Fruit fly (Drosophila melanogaster): Measurements from ENCODE around the gene CG31917.

Gene CG31917

dm6 chr2L:5010784-5011260, at the start of gene CG31917, which contains the start of the genes Tfb5 and SelT:
Gene CG31917 (minus strand): TSS chr2L:5010834.
Gene Tfb5 (minus strand): TSS chr2L:5010834.
Gene SelT (plus strand): TSS chr2L:5010922.
- TF ChIP-seq noc (tag; optimal IDR thresholded peaks at IDR 0.05), result peak; percentile 78

dm6 chr2L:5059645-5060254, 49.1 kb upstream of the CG31917 start, which contains the start of gene Rpn11:
Gene Rpn11 (minus strand): TSS chr2L:5059790.
- TF ChIP-seq noc (tag; optimal IDR thresholded peaks at IDR 0.05), result peak; percentile 63

- no peak for TF ChIP-seq noc (tag; optimal IDR thresholded peaks at IDR 0.05)
Measured at dm6 chr2L:5058094-5058493, 47.5 kb upstream of the CG31917 start, which contains the start of gene Nepl3. Gene Nepl3 (minus strand): TSS chr2L:5058248.

- no peak for TF ChIP-seq noc (tag; optimal IDR thresholded peaks at IDR 0.05)
Measured at dm6 chr2L:5055528-5055927, 44.9 kb upstream of the CG31917 start.

- TF ChIP-seq noc (tag; optimal IDR thresholded peaks at IDR 0.05), result no peak
Measured at dm6 chr2L:5054953-5055352, 44.3 kb upstream of the CG31917 start, which contains the start of the genes CG14036 and His3.3A. Gene CG14036 (minus strand): TSS chr2L:5055016. Gene His3.3A (plus strand): TSS chr2L:5055058.

DNA sequence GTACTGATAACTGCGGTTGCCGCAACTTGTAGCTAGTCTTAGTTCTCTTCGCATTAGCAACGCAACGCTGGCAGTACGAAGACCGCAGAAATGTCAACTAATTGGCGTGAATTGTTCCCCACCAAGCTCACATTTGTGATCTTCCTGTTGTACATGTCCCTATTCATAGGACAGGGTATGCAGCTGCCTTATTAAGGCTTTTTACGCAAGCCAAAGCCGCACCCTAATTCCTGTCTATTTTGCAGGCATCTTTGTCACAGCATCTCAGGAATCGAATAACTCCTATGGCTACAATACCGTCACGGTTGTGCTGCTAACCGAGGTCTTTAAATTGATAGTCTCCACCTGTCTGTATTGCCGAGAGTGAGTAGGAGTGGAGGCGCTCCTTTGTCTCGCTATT, 42.4 kb upstream of the CG31917 start, which contains the start of gene eIF3h:
eIF3h (minus strand) TSS at position 101 of the 400 bp plus-strand sequence.
- TF ChIP-seq noc (tag; optimal IDR thresholded peaks at IDR 0.05), result no peak

dm6 chr2L:5052367-5052914, 41.8 kb upstream of the CG31917 start, which contains the start of gene senju:
Gene senju (plus strand): TSS chr2L:5052843.
- TF ChIP-seq noc (tag; optimal IDR thresholded peaks at IDR 0.05), result peak; percentile 85

DNA sequence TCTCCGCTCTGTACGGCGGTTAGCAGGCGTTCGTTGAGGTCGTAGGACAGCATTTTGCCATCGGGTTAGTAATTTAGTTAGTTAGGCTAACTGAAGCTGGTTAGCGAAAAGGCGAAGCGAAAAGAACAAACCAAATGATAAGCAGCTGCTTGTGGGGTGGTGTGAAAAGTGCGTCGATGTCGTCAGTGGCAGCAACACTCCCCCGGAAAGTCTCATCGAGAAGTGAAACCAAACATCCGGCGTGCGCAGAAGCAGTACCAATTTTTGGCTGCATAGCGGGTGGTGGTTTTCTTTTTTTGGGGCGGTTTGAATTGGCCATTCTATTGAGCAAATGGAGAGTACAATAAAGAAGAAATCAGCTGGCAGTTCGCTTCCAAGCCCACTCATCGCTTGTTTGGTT, 40.2 kb upstream of the CG31917 start, which contains the start of gene CG9121:
CG9121 (minus strand) TSS at position 238 of the 400 bp plus-strand sequence.
- TF ChIP-seq noc (tag; optimal IDR thresholded peaks at IDR 0.05), result no peak

- no peak for TF ChIP-seq noc (tag; optimal IDR thresholded peaks at IDR 0.05)
Measured at dm6 chr2L:5049974-5050373, 39.3 kb upstream of the CG31917 start.

DNA sequence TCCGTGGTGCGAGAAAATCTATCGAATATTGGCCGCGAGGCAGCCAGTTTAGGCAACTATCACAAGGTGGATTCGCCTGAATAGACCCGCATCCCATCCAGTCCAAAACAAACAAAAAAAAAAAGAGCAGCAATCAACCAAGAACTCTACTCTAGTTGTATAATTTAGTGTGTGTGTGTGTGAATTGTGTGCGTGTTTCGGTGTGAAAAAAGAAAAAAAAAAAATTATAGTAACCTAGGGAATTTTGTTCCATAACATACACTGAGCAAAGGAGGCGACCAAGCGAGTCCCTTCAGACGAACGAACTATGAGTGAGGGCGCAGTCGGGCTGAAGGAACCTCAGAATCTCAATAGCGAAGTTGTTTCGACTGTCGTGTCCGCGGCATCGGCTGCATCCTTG, 35.6 kb upstream of the CG31917 start:
- TF ChIP-seq noc (tag; optimal IDR thresholded peaks at IDR 0.05), result no peak

DNA sequence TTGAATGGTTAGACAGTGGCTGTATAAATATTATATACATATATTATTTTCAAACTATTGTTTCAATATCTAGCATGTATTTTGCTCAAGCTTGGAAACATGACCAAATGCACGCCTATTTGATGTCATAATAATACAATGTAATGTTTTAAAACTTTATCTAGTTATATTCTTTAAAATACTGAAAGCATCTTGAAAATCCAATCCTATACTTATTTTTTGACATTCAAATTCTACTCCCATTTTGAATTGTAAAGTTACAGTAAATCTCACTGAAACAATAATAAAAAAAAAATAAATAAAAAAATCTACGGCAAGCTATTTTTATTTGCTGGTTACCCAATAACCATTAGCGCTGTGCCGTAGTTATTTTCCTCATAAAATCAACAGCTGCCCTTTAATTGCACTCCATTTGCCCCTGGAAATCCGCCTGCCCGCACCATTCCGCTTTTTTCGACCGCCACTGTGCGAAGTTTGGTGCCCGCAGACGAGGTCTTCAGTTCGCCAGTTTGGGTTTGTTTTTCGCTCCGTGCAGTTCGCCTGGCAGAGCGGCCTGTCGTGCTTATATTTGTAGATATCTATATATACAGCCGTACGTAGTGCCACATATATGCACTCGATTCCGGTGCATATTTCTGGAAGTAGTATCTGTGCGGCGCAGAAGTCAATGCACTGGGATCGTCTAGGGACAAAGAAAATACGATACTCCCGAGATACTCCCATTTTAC, 34.4 kb upstream of the CG31917 start:
- no peak for TF ChIP-seq noc (tag; optimal IDR thresholded peaks at IDR 0.05)

DNA sequence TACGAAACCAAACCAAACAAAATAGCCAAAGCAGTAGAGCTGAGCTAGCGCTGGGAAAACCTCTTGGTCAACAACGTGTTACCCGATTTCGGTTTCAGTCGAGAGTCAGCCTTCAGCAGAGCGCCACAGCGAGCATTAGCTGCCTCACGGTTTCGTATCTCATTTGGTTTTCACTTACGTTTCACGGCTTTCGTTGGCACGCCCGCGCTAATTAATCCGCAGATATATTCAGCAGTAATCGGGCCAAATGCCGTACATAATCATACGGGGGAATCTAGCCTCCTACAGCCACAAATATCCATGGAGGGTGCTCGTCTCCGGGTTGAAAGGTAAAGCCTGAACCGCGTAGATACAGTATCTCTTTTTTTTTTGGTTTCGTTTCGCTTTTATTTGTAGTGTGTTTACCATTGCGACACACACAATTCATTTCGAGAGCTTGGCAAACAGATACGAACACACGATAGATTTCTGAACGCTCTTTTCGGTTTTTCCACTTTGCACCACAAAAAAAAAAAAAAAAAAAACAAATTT, 33.8 kb upstream of the CG31917 start, which contains the start of gene CG31650:
CG31650 (minus strand) TSS at position 352 of the 531 bp plus-strand sequence.
- peak; percentile 8 for TF ChIP-seq noc (tag; optimal IDR thresholded peaks at IDR 0.05)

dm6 chr2L:5043495-5044146, 33.0 kb upstream of the CG31917 start:
- peak; percentile 37 for TF ChIP-seq noc (tag; optimal IDR thresholded peaks at IDR 0.05)

DNA sequence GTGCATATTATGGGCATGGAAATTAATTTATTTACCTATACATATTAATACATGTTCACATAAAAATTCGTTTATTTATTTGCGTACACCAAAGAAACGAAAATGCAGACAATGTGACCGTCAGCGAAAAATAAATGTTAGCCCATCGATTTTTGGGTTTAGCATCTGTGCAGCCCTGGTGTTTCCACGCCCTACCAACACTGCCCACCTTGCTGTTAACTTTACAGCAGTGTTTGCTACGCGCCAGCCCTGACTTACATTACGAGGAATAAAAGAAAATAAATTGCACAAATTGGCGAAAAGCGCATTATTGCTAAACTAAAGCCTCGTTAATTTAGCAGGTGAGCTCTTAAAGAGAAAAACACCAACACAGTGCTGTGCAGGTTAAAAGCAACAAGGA, 32.4 kb upstream of the CG31917 start, which contains the start of the genes CG33995, CG44000 and CG44001:
CG33995 (plus strand) TSS at position 228 of the 400 bp plus-strand sequence.
CG44000 (plus strand) TSS at position 228 of the 400 bp plus-strand sequence.
CG44001 (plus strand) TSS at position 228 of the 400 bp plus-strand sequence.
- peak; percentile 12 for TF ChIP-seq noc (tag; optimal IDR thresholded peaks at IDR 0.05)

DNA sequence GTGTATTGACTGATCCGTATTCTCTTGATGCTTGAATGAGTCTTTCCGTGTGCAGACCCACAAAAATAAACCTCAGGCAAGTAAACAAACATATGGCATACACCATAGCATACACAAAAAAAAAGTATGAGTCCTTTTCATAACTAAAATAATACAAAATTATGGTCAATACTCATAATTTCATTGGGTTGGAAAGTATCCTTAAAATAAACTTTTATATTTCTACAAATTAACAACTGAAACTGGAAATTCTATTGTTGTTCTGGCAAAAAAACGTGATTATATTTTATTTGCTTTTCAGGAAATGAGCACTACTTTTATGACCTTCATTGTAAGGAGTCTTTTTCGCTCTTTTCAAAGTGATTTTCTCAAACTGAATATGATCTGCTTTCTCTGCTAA, 31.4 kb upstream of the CG31917 start:
- TF ChIP-seq noc (tag; optimal IDR thresholded peaks at IDR 0.05), result peak; percentile 61

Measured in whole organism, larva.